Worm (Caenorhabditis elegans) whole organism, L3 larva: Measurements from ENCODE around the gene F17C11.12.

ENCODE experiments used
- ceh-16 ChIP-seq: sonication (generic microtip); optimal IDR thresholded peaks from 2 replicates; lab custom pipeline; 2017; ENCODE audit warnings: missing biosample characterization, missing genetic modification characterization
- ceh-28 ChIP-seq: fragments of 150-350 bp; optimal IDR thresholded peaks from 2 replicates; lab custom pipeline; 2014; ENCODE audit warnings: missing biosample characterization, missing genetic modification reagents, missing genetic modification characterization
- elt-1 ChIP-seq: fragments of 150-350 bp; optimal IDR thresholded peaks from 2 replicates; lab custom pipeline; 2014; ENCODE audit warnings: missing biosample characterization, missing genetic modification characterization
- fkh-10 ChIP-seq: sonication (generic microtip); optimal IDR thresholded peaks from 2 replicates; lab custom pipeline; 2017; ENCODE audit warnings: missing biosample characterization, missing genetic modification reagents, missing genetic modification characterization
- fos-1 ChIP-seq: fragments of 150-350 bp; optimal IDR thresholded peaks from 2 replicates; lab custom pipeline; 2014; ENCODE audit warnings: missing biosample characterization, missing genetic modification characterization
- lin-39 ChIP-seq: fragments of 150-350 bp; optimal IDR thresholded peaks from 2 replicates; lab custom pipeline; 2018; ENCODE audit warnings: missing biosample characterization, missing genetic modification reagents, missing genetic modification characterization
- nhr-67 ChIP-seq: fragments of 150-350 bp; optimal IDR thresholded peaks from 2 replicates; lab custom pipeline; 2014; ENCODE audit warnings: missing biosample characterization, missing genetic modification characterization
- pha-4 ChIP-seq: fragments of 150-350 bp; optimal IDR thresholded peaks from 2 replicates; lab custom pipeline; 2014; ENCODE audit warnings: missing biosample characterization, missing genetic modification reagents, missing genetic modification characterization
- skn-1 ChIP-seq: fragments of 150-350 bp; optimal IDR thresholded peaks from 2 replicates; lab custom pipeline; 2014; ENCODE audit warnings: missing biosample characterization, missing genetic modification characterization
- unc-39 ChIP-seq: sonication (generic microtip); optimal IDR thresholded peaks from 4 replicates; lab custom pipeline; 2017; ENCODE audit warnings: missing biosample characterization, missing genetic modification characterization
- ztf-4 ChIP-seq: fragments of 150-350 bp; optimal IDR thresholded peaks from 2 replicates; lab custom pipeline; 2014; ENCODE audit warnings: missing biosample characterization, missing genetic modification characterization

ce11 chrV:10904795-10905194 lies 31.9 kb downstream of the F17C11.12 start:
- TF ChIP-seq pha-4 (tag; lab: Kevin White, UChicago): no peak
- peak; percentile 52 for TF ChIP-seq lin-39 (tag; lab: Kevin White, UChicago)
- TF ChIP-seq ztf-4 (tag; lab: Kevin White, UChicago): no peak
- no peak for TF ChIP-seq nhr-67 (tag; lab: Kevin White, UChicago)
- TF ChIP-seq ceh-28: no peak
- TF ChIP-seq ceh-16 (tag; lab: Kevin White, UChicago): no peak
- no peak for TF ChIP-seq fos-1 (tag; lab: Kevin White, UChicago)
- no peak for TF ChIP-seq elt-1 (tag; lab: Kevin White, UChicago)
- no peak for TF ChIP-seq unc-39
- peak; percentile 52 for TF ChIP-seq fkh-10
- TF ChIP-seq skn-1 (tag; lab: Kevin White, UChicago): no peak
